Fruit fly (Drosophila melanogaster) whole organism, embryonic: ENCODE measurements around the gene Gnpat.

Experiments
- Antp ChIP-seq: fragments of 200-800 bp; sonication (Bioruptor generic); optimal IDR thresholded peaks from 3 replicates; lab custom pipeline; 2016; ENCODE audit warnings: missing biosample characterization, missing genetic modification characterization
- B-H2 ChIP-seq: fragments of 200-800 bp; sonication (Bioruptor generic); optimal IDR thresholded peaks from 2 replicates; lab custom pipeline; 2018; ENCODE audit warnings: missing biosample characterization, mild to moderate bottlenecking, missing genetic modification characterization
- Blimp-1 ChIP-seq: fragments of 200-800 bp; sonication (Bioruptor generic); optimal IDR thresholded peaks from 3 replicates; lab custom pipeline; 2018; ENCODE audit warnings: missing biosample characterization, missing genetic modification characterization, mild to moderate bottlenecking, moderate library complexity, missing genetic modification reagents
- CG10321 ChIP-seq: fragments of 200-800 bp; sonication (Bioruptor generic); IDR thresholded peaks from 2 replicates; pipeline ENCODE4 v1.3.6; 2022; ENCODE audit warnings: missing biosample characterization, missing genetic modification characterization
- CG10959 ChIP-seq: fragments of 200-800 bp; sonication (Bioruptor generic); IDR thresholded peaks from 2 replicates; pipeline ENCODE4 v1.3.6; 2022; ENCODE audit warnings: missing biosample characterization, missing genetic modification characterization
- CG12071 ChIP-seq: fragments of 200-800 bp; sonication (Bioruptor generic); optimal IDR thresholded peaks from 3 replicates; lab custom pipeline; 2018; ENCODE audit warnings: missing biosample characterization, mild to moderate bottlenecking, missing genetic modification characterization
- CG12236 ChIP-seq: fragments of 200-800 bp; sonication (Bioruptor generic); optimal IDR thresholded peaks from 2 replicates; lab custom pipeline; 2016; ENCODE audit warnings: missing biosample characterization, missing genetic modification characterization
- CG14050 ChIP-seq: fragments of 200-800 bp; sonication (Bioruptor generic); IDR thresholded peaks from 3 replicates; pipeline ENCODE4 v1.3.6; 2022; ENCODE audit warnings: missing biosample characterization, missing genetic modification characterization
- CG14965 ChIP-seq: fragments of 200-800 bp; sonication (Bioruptor generic); optimal IDR thresholded peaks from 2 replicates; lab custom pipeline; 2016; ENCODE audit warnings: missing biosample characterization, missing genetic modification characterization, borderline replicate concordance
- CG15073 ChIP-seq: fragments of 200-800 bp; sonication (Bioruptor generic); optimal IDR thresholded peaks from 2 replicates; lab custom pipeline; 2016; ENCODE audit warnings: missing biosample characterization, missing genetic modification characterization
- CG1602 ChIP-seq: fragments of 200-800 bp; sonication (Bioruptor generic); optimal IDR thresholded peaks from 3 replicates; lab custom pipeline; 2016; ENCODE audit warnings: missing biosample characterization, missing genetic modification characterization
- CG1603 ChIP-seq: fragments of 200-800 bp; sonication (Bioruptor generic); optimal IDR thresholded peaks from 2 replicates; lab custom pipeline; 2019; ENCODE audit warnings: missing biosample characterization, mild to moderate bottlenecking, missing genetic modification characterization, moderate library complexity
- CG17361 ChIP-seq: fragments of 200-800 bp; sonication (Bioruptor generic); IDR thresholded peaks from 3 replicates; pipeline ENCODE4 v1.3.6; 2022; ENCODE audit warnings: missing biosample characterization, missing genetic modification characterization
- CG17802 ChIP-seq: fragments of 200-800 bp; sonication (Bioruptor generic); optimal IDR thresholded peaks from 2 replicates; lab custom pipeline; 2018; ENCODE audit warnings: missing biosample characterization, mild to moderate bottlenecking, missing genetic modification characterization, moderate library complexity
- CG18619 ChIP-seq: fragments of 200-800 bp; sonication (Bioruptor generic); optimal IDR thresholded peaks from 3 replicates; lab custom pipeline; 2017; ENCODE audit warnings: missing biosample characterization, mild to moderate bottlenecking, missing genetic modification characterization
- CG2116 ChIP-seq: fragments of 200-800 bp; sonication (Bioruptor generic); optimal IDR thresholded peaks from 3 replicates; lab custom pipeline; 2018; ENCODE audit warnings: missing biosample characterization, mild to moderate bottlenecking, missing genetic modification characterization
- CG2199 ChIP-seq: fragments of 200-800 bp; sonication (Bioruptor generic); IDR thresholded peaks from 3 replicates; pipeline ENCODE4 v1.3.6; 2022; ENCODE audit warnings: missing biosample characterization, missing genetic modification characterization
- CG3281 ChIP-seq: fragments of 200-800 bp; sonication (Bioruptor generic); optimal IDR thresholded peaks from 3 replicates; lab custom pipeline; 2017; ENCODE audit warnings: missing biosample characterization, mild to moderate bottlenecking, missing genetic modification characterization
- CG4282 ChIP-seq: fragments of 200-800 bp; sonication (Bioruptor generic); optimal IDR thresholded peaks from 2 replicates; lab custom pipeline; 2016; ENCODE audit warnings: missing biosample characterization, missing genetic modification characterization
- CG4360 ChIP-seq: fragments of 200-800 bp; sonication (Bioruptor generic); IDR thresholded peaks from 2 replicates; pipeline ENCODE4 v1.3.6; 2022; ENCODE audit warnings: missing biosample characterization, missing genetic modification characterization
- CG4404 ChIP-seq: fragments of 200-800 bp; sonication (Bioruptor generic); IDR thresholded peaks from 2 replicates; pipeline ENCODE4 v1.3.6; 2022; ENCODE audit warnings: missing biosample characterization, missing genetic modification characterization
- CG9609 ChIP-seq: fragments of 200-800 bp; sonication (Bioruptor generic); optimal IDR thresholded peaks from 3 replicates; lab custom pipeline; 2016; ENCODE audit warnings: missing biosample characterization, missing genetic modification characterization
- CG9817 ChIP-seq: fragments of 200-800 bp; sonication (Bioruptor generic); optimal IDR thresholded peaks from 2 replicates; lab custom pipeline; 2018; ENCODE audit warnings: missing biosample characterization, mild to moderate bottlenecking, missing genetic modification characterization, moderate library complexity
- D19A ChIP-seq: fragments of 200-800 bp; optimal IDR thresholded peaks from 3 replicates; lab custom pipeline; 2019; ENCODE audit warnings: missing biosample characterization, mild to moderate bottlenecking, missing genetic modification characterization, moderate library complexity
- Dref ChIP-seq: fragments of 200-800 bp; sonication (Bioruptor generic); IDR thresholded peaks from 2 replicates; pipeline ENCODE4 v1.3.6; 2022; ENCODE audit warnings: missing biosample characterization, missing genetic modification characterization
- Elba2 ChIP-seq: fragments of 200-800 bp; sonication (Bioruptor generic); optimal IDR thresholded peaks from 3 replicates; lab custom pipeline; 2016; ENCODE audit warnings: missing biosample characterization, missing genetic modification characterization
- Ets65A ChIP-seq: fragments of 200-800 bp; sonication (Bioruptor generic); peaks from one replicate; lab custom pipeline; 2016; ENCODE audit warnings: missing biosample characterization, missing genetic modification characterization
- Fer2 ChIP-seq: fragments of 200-800 bp; sonication (Bioruptor generic); optimal IDR thresholded peaks from 2 replicates; lab custom pipeline; 2018; ENCODE audit warnings: missing biosample characterization, mild to moderate bottlenecking, missing genetic modification characterization, moderate library complexity
- Hr78 ChIP-seq, 2 experiments: fragments of 200-800 bp in 1 of 2; fragments of >200 bp in 1 of 2; sonication (Bioruptor generic) in 1 of 2; optimal IDR thresholded peaks; 2 replicates each; lab custom pipeline; 2017 to 2019; ENCODE audit warnings: missing biosample characterization in 2 of 2, missing genetic modification characterization in 2 of 2, mild to moderate bottlenecking in 1 of 2, moderate library complexity in 1 of 2
- Kr ChIP-seq: fragments of 200-800 bp; sonication (Bioruptor generic); optimal IDR thresholded peaks from 2 replicates; lab custom pipeline; 2017; ENCODE audit warnings: missing biosample characterization, mild to moderate bottlenecking, missing genetic modification characterization
- Myb ChIP-seq: fragments of 200-800 bp; sonication (Bioruptor generic); optimal IDR thresholded peaks from 2 replicates; lab custom pipeline; 2016; ENCODE audit warnings: missing biosample characterization, missing genetic modification characterization
- Oaz ChIP-seq: fragments of 200-800 bp; sonication (Bioruptor generic); IDR thresholded peaks from 2 replicates; pipeline ENCODE4 v1.3.6; 2022; ENCODE audit warnings: missing biosample characterization, missing genetic modification characterization
- Sox102F ChIP-seq: fragments of 200-800 bp; sonication (Bioruptor generic); optimal IDR thresholded peaks from 2 replicates; lab custom pipeline; 2018; ENCODE audit warnings: missing biosample characterization, mild to moderate bottlenecking, missing genetic modification characterization, moderate library complexity
- Tbp ChIP-seq: fragments of >200 bp; optimal IDR thresholded peaks from 2 replicates; lab custom pipeline; 2018; ENCODE audit warnings: missing biosample characterization, missing genetic modification characterization
- Vsx1 ChIP-seq: fragments of 200-800 bp; sonication (Bioruptor generic); optimal IDR thresholded peaks from 2 replicates; lab custom pipeline; 2017; ENCODE audit warnings: missing biosample characterization, mild to moderate bottlenecking, missing genetic modification characterization, missing genetic modification reagents
- ara ChIP-seq: fragments of 200-800 bp; sonication (Bioruptor generic); IDR thresholded peaks from 2 replicates; pipeline ENCODE4 v1.3.6; 2022; ENCODE audit warnings: missing biosample characterization, missing genetic modification characterization
- bab2 ChIP-seq: fragments of 200-800 bp; sonication (Bioruptor generic); optimal IDR thresholded peaks from 2 replicates; lab custom pipeline; 2016; ENCODE audit warnings: missing biosample characterization, missing genetic modification characterization
- br ChIP-seq: fragments of >200 bp; optimal IDR thresholded peaks from 2 replicates; lab custom pipeline; 2017
- caup ChIP-seq: fragments of 200-800 bp; sonication (Bioruptor generic); optimal IDR thresholded peaks from 3 replicates; lab custom pipeline; 2017; ENCODE audit warnings: missing biosample characterization, mild to moderate bottlenecking, missing genetic modification characterization, moderate library complexity; ENCODE audit not compliant: severe bottlenecking
- cg ChIP-seq: fragments of 200-800 bp; sonication (Bioruptor generic); optimal IDR thresholded peaks from 3 replicates; lab custom pipeline; 2019; ENCODE audit warnings: missing biosample characterization, mild to moderate bottlenecking, missing genetic modification characterization, moderate library complexity
- danr ChIP-seq: fragments of 200-800 bp; sonication (Bioruptor generic); IDR thresholded peaks from 2 replicates; pipeline ENCODE4 v1.3.6; 2022; ENCODE audit warnings: missing biosample characterization, missing genetic modification characterization
- pb ChIP-seq: fragments of 200-800 bp; sonication (Bioruptor generic); optimal IDR thresholded peaks from 3 replicates; lab custom pipeline; 2016; ENCODE audit warnings: missing biosample characterization, missing genetic modification characterization
- peb ChIP-seq: fragments of 200-800 bp; sonication (Bioruptor generic); IDR thresholded peaks from 2 replicates; pipeline ENCODE4 v1.3.6; 2022; ENCODE audit warnings: missing biosample characterization, missing genetic modification characterization
- pros ChIP-seq: fragments of 200-800 bp; sonication (Bioruptor generic); optimal IDR thresholded peaks from 3 replicates; lab custom pipeline; 2019; ENCODE audit warnings: missing biosample characterization, mild to moderate bottlenecking, missing genetic modification characterization, moderate library complexity
- sens ChIP-seq: fragments of 200-800 bp; sonication (Bioruptor generic); peaks from one replicate; lab custom pipeline; 2016; ENCODE audit warnings: missing biosample characterization, missing genetic modification characterization
- seq ChIP-seq: fragments of 200-800 bp; sonication (Bioruptor generic); IDR thresholded peaks from 2 replicates; pipeline ENCODE4 v1.3.6; 2022; ENCODE audit warnings: missing biosample characterization, missing genetic modification characterization
- shn ChIP-seq: fragments of 200-800 bp; sonication (Bioruptor generic); optimal IDR thresholded peaks from 3 replicates; lab custom pipeline; 2016; ENCODE audit warnings: missing biosample characterization, missing genetic modification characterization
- sisA ChIP-seq: fragments of 200-800 bp; sonication (Bioruptor generic); IDR thresholded peaks from 2 replicates; pipeline ENCODE4 v1.3.6; 2022; ENCODE audit warnings: missing biosample characterization, missing genetic modification characterization
- sob ChIP-seq: fragments of 200-800 bp; sonication (Bioruptor generic); IDR thresholded peaks from 2 replicates; pipeline ENCODE4 v1.3.6; 2022; ENCODE audit warnings: missing biosample characterization, missing genetic modification characterization
- stwl ChIP-seq: fragments of 200-800 bp; sonication (Bioruptor generic); optimal IDR thresholded peaks from 3 replicates; lab custom pipeline; 2018; ENCODE audit warnings: missing biosample characterization, mild to moderate bottlenecking, missing genetic modification characterization, moderate library complexity
- zf30C ChIP-seq: fragments of 200-800 bp; sonication (Bioruptor generic); optimal IDR thresholded peaks from 3 replicates; lab custom pipeline; 2018; ENCODE audit warnings: missing biosample characterization, mild to moderate bottlenecking, missing genetic modification characterization

The Gnpat gene

dm6 chr3R:25446482-25447300, 44.0 kb downstream of the Gnpat start (continued):
- TF ChIP-seq Vsx1 (GFP tag; lab: Kevin White, UChicago) (no peak), zf30C (GFP tag; lab: Kevin White, UChicago) (peak; percentile 19), ara (no peak), CG17361 (no peak), br (no peak), cg (GFP tag; lab: Kevin White, UChicago) (peak; percentile 28), Ets65A (peak; percentile 64), CG9609 (GFP tag; lab: Kevin White, UChicago) (no peak), CG1602 (no peak), pros (GFP tag; lab: Kevin White, UChicago) (no peak), D19A (tag; lab: Kevin White, UChicago) (peak; percentile 20), seq (no peak), shn (GFP tag; lab: Kevin White, UChicago) (no peak), CG4360 (GFP tag; lab: Robert Waterston, UW) (peak; percentile 76), Antp (GFP tag; lab: Kevin White, UChicago) (no peak), CG17802 (tag; lab: Kevin White, UChicago) (no peak), sisA (GFP tag; lab: Robert Waterston, UW) (no peak), CG2199 (GFP tag; lab: Robert Waterston, UW) (0 out of 3 replicates have a peak, but pooled peaks have one; percentile 67), CG14965 (no peak), Kr (GFP tag; lab: Kevin White, UChicago) (peak; percentile 81), CG15073 (peak; percentile 93), CG12236 (GFP tag; lab: Kevin White, UChicago) (no peak), stwl (tag; lab: Kevin White, UChicago) (peak; percentile 0), Oaz (no peak), CG1603 (peak; percentile 15), Fer2 (no peak), CG2116 (GFP tag; lab: Kevin White, UChicago) (no peak), Hr78 (GFP tag; optimal IDR thresholded peaks at IDR 0.05; lab: Kevin White, UChicago) (peak in 1 of 2 experiments; percentile 1), CG10321 (GFP tag; lab: Robert Waterston, UW) (no peak), sob (GFP tag; lab: Robert Waterston, UW) (no peak), Dref (GFP tag; lab: Robert Waterston, UW) (no peak), CG18619 (GFP tag; lab: Kevin White, UChicago) (no peak), Myb (no peak), CG4404 (GFP tag; lab: Robert Waterston, UW) (no peak), CG12071 (GFP tag; lab: Kevin White, UChicago) (no peak), bab2 (no peak), caup (GFP tag; lab: Kevin White, UChicago) (no peak), Sox102F (GFP tag; lab: Kevin White, UChicago) (peak; percentile 33), B-H2 (GFP tag; lab: Kevin White, UChicago) (no peak), CG3281 (no peak), CG10959 (GFP tag; lab: Robert Waterston, UW) (0 out of 2 replicates have a peak, but pooled peaks have one; percentile 1), danr (GFP tag; lab: Robert Waterston, UW) (no peak), pb (GFP tag; lab: Kevin White, UChicago) (no peak), Elba2 (GFP tag; lab: Kevin White, UChicago) (no peak), Blimp-1 (GFP tag; lab: Kevin White, UChicago) (peak; percentile 92), peb (no peak), CG9817 (no peak), CG14050 (no peak), CG4282 (GFP tag; lab: Kevin White, UChicago) (no peak), sens (GFP tag; lab: Kevin White, UChicago) (peak; percentile 14), Tbp (GFP tag; lab: Kevin White, UChicago) (no peak)
